Worm (Caenorhabditis elegans): Measurements from ENCODE around the gene ZK813.3.

DNA sequence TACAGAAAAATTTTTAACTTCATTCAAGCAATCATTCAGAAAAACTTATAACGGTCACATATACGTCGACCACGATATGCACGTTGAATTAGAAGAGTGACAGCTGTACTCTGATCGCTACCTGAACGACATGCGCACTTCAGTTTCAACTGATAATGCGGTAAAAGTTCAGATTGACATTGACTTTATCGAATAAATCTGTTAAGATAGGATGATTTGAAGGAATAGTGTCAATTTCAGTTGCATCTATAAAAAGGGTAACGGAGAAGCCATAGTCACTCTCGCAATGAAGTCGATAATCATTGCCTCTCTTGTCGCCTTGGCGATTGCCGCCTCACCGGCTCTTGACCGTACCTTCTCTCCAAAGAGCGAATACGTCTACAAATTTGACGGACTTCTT, 38.4 kb upstream of the ZK813.3 start, which contains the start of gene vit-5:
- no peak for TF ChIP-seq ama-1 (optimal IDR thresholded peaks at IDR 0.05)
- no peak for TF ChIP-seq ama-1 (GFP tag; optimal IDR thresholded peaks at IDR 0.05)
- TF ChIP-seq F55B11.4 (tag; optimal IDR thresholded peaks at IDR 0.05; ENCODE audit: borderline replicate concordance, insufficient read depth), result no peak
- TF ChIP-seq attf-5 (GFP tag; optimal IDR thresholded peaks at IDR 0.05), result no peak
- TF ChIP-seq hlh-26 (GFP tag; conservative IDR thresholded peaks at IDR 0.05), result no peak
- TF ChIP-seq him-1 (tag; optimal IDR thresholded peaks at IDR 0.05), result no peak
- TF ChIP-seq snpc-3.4 (tag; optimal IDR thresholded peaks at IDR 0.05), result no peak
- no peak for TF ChIP-seq nhr-179 (tag; optimal IDR thresholded peaks at IDR 0.05)
- no peak for TF ChIP-seq ztf-25 (GFP tag; IDR thresholded peaks at IDR 0.05)
- TF ChIP-seq nhr-90 (tag; optimal IDR thresholded peaks at IDR 0.05), result no peak
- no peak for TF ChIP-seq ceh-100 (GFP tag; IDR thresholded peaks at IDR 0.05)
- no peak for TF ChIP-seq mes-4 (tag; optimal IDR thresholded peaks at IDR 0.05)
- no peak for TF ChIP-seq ets-4 (GFP tag; optimal IDR thresholded peaks at IDR 0.05)
- no peak for TF ChIP-seq ztf-28 (GFP tag; IDR thresholded peaks at IDR 0.05)
